Fruit fly (Drosophila melanogaster): ENCODE measurements around the gene Iml1.
A peak's percentile ranks its signal among the peaks of the same experiment; 100 is the strongest.

Iml1 gene

DNA sequence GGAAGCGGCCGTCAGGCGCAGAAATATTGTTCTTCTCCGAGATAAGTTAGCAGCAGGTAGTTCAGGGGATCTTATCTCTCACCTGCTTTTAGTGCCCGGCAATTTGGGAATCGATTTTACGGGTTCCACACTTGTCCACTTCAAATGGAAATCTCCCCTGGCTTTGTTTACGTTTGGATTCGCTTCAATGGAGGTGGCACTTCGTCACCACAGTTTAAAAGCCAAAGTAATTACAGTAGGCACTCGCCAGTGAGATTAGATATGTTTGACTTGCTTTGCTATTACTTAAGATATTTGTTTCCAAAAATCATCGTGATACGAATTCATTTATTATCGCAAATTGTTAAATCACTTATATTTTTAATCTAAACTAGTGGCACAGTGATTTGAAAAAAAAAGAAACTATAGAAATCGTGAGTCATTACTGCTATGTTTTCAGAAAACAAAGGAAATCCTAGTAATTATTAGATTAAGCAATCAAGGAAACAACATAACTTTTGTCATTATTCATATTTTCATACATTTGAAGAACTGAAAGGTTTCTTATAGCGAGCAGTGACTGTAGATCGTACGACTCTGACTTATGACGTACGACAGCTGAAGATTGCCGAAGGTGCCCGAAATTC lies 14.6 kb upstream of the Iml1 start (continued):
- TF ChIP-seq Xrp1 (GFP tag; IDR thresholded peaks at IDR 0.05), result peak; percentile 46; the same call in 1 of the 2 replicates
- peak; percentile 63 for TF ChIP-seq Bteb2 (GFP tag; optimal IDR thresholded peaks at IDR 0.05)
- TF ChIP-seq jing (GFP tag; optimal IDR thresholded peaks at IDR 0.05), result no peak
- peak; percentile 11; the same call in 1 of the 2 replicates for TF ChIP-seq CG11247 (GFP tag; IDR thresholded peaks at IDR 0.05)
- peak; percentile 24 for TF ChIP-seq pum (GFP tag; optimal IDR thresholded peaks at IDR 0.05)
- TF ChIP-seq CG9727 (GFP tag; optimal IDR thresholded peaks at IDR 0.05), result peak; percentile 73
- TF ChIP-seq pfk (GFP tag; optimal IDR thresholded peaks at IDR 0.05), result no peak
- no peak for TF ChIP-seq CG34422 (GFP tag; IDR thresholded peaks at IDR 0.05)
- TF ChIP-seq CG14050 (GFP tag; IDR thresholded peaks at IDR 0.05), result no peak; the same call in 2 of the 3 replicates
- TF ChIP-seq HmgD (GFP tag; optimal IDR thresholded peaks at IDR 0.05), result no peak
- no peak for TF ChIP-seq zfh1 (GFP tag; IDR thresholded peaks at IDR 0.05)
- peak; percentile 52 for TF ChIP-seq Nf-YC (tag; optimal IDR thresholded peaks at IDR 0.05)
- TF ChIP-seq Hr51 (GFP tag; optimal IDR thresholded peaks at IDR 0.05), result peak in 1 of 2 experiments; percentile 82
- no peak for TF ChIP-seq Mad (GFP tag; optimal IDR thresholded peaks at IDR 0.05)
- TF ChIP-seq CG2202 (tag; optimal IDR thresholded peaks at IDR 0.05), result no peak
- TF ChIP-seq otp (GFP tag; IDR thresholded peaks at IDR 0.05), result no peak
- peak; percentile 32 for TF ChIP-seq CG6813 (GFP tag; optimal IDR thresholded peaks at IDR 0.05)
- peak; percentile 70 for TF ChIP-seq Dek (tag; optimal IDR thresholded peaks at IDR 0.05)
- peak; percentile 52 for TF ChIP-seq CG12659 (GFP tag; optimal IDR thresholded peaks at IDR 0.05)
- TF ChIP-seq kay (GFP tag; optimal IDR thresholded peaks at IDR 0.05), result peak; percentile 49
- no peak for TF ChIP-seq run (tag; optimal IDR thresholded peaks at IDR 0.05)
- TF ChIP-seq ci (GFP tag; IDR thresholded peaks at IDR 0.05), result no peak
- TF ChIP-seq tll (GFP tag; optimal IDR thresholded peaks at IDR 0.05), result no peak
- TF ChIP-seq nmo (GFP tag; optimal IDR thresholded peaks at IDR 0.05), result peak; percentile 60
- TF ChIP-seq Usf (GFP tag; optimal IDR thresholded peaks at IDR 0.05), result peak; percentile 55
- no peak for TF ChIP-seq Nf-YA (GFP tag; IDR thresholded peaks at IDR 0.05)
- no peak for TF ChIP-seq CG12744 (GFP tag; optimal IDR thresholded peaks at IDR 0.05)
- TF ChIP-seq CG6765 (GFP tag; optimal IDR thresholded peaks at IDR 0.05), result peak; percentile 41
- no peak for TF ChIP-seq Ets97D (GFP tag; optimal IDR thresholded peaks at IDR 0.05)
- no peak for TF ChIP-seq Lpt (GFP tag; optimal IDR thresholded peaks at IDR 0.05)
- peak; percentile 53 for TF ChIP-seq CG18262 (tag; optimal IDR thresholded peaks at IDR 0.05)
- TF ChIP-seq CG13123 (GFP tag; optimal IDR thresholded peaks at IDR 0.05), result no peak
- no peak for TF ChIP-seq CG4707 (GFP tag; optimal IDR thresholded peaks at IDR 0.05)
- no peak for TF ChIP-seq Hr78 (GFP tag; optimal IDR thresholded peaks at IDR 0.05)
- no peak for TF ChIP-seq CG33213 (GFP tag; optimal IDR thresholded peaks at IDR 0.05)
- peak; percentile 6 for TF ChIP-seq B-H2 (GFP tag; optimal IDR thresholded peaks at IDR 0.05)
- TF ChIP-seq ara (GFP tag; IDR thresholded peaks at IDR 0.05), result no peak
- peak; percentile 26 for TF ChIP-seq CG10979 (tag; optimal IDR thresholded peaks at IDR 0.05)
- TF ChIP-seq CG3726 (GFP tag; IDR thresholded peaks at IDR 0.05), result no peak
- TF ChIP-seq klu (GFP tag; IDR thresholded peaks at IDR 0.05), result no peak
- TF ChIP-seq CG7963 (GFP tag; IDR thresholded peaks at IDR 0.05; ENCODE audit: partially characterized antibody), result no peak
- TF ChIP-seq lbe (GFP tag; optimal IDR thresholded peaks at IDR 0.05), result peak; percentile 76
- peak; percentile 48 for TF ChIP-seq caup (GFP tag; optimal IDR thresholded peaks at IDR 0.05; ENCODE audit: severe bottlenecking)
- peak; percentile 21 for TF ChIP-seq corto (GFP tag; optimal IDR thresholded peaks at IDR 0.05)
- TF ChIP-seq vvl (GFP tag; IDR thresholded peaks at IDR 0.05), result no peak
- no peak for TF ChIP-seq CG9876 (GFP tag; optimal IDR thresholded peaks at IDR 0.05)
- TF ChIP-seq Six4 (GFP tag; optimal IDR thresholded peaks at IDR 0.05), result no peak
- no peak for TF ChIP-seq eyg (GFP tag; optimal IDR thresholded peaks at IDR 0.05)
- no peak for TF ChIP-seq CG8089 (GFP tag; optimal IDR thresholded peaks at IDR 0.05)
- TF ChIP-seq CG14710 (tag; optimal IDR thresholded peaks at IDR 0.05), result peak; percentile 24

All from whole organism, embryonic.